Worm (Caenorhabditis elegans) whole organism, early embryonic: ENCODE data around the gene C10C5.3.

Source experiments
- B0310.2 ChIP-seq: sonication (generic microtip); optimal IDR thresholded peaks from 2 replicates; lab custom pipeline; 2016; ENCODE audit warnings: mild to moderate bottlenecking, missing genetic modification characterization, missing compliant biosample characterization
- F13C5.2 ChIP-seq: sonication (generic microtip); optimal IDR thresholded peaks from 2 replicates; lab custom pipeline; 2017; ENCODE audit warnings: mild to moderate bottlenecking, missing genetic modification characterization, inconsistent platforms, missing compliant biosample characterization
- aly-1 ChIP-seq: sonication (generic microtip); optimal IDR thresholded peaks from 2 replicates; lab custom pipeline; 2016; ENCODE audit warnings: missing genetic modification characterization, missing compliant biosample characterization
- ama-1 ChIP-seq: fragments of 150-350 bp; optimal IDR thresholded peaks from 2 replicates; lab custom pipeline; 2014
- ceh-13 ChIP-seq: fragments of 200-800 bp; sonication (Bioruptor generic); optimal IDR thresholded peaks from 2 replicates; lab custom pipeline; 2018; ENCODE audit warnings: mild to moderate bottlenecking, missing genetic modification characterization, missing compliant biosample characterization
- ceh-36 ChIP-seq: sonication (generic microtip); optimal IDR thresholded peaks from 2 replicates; lab custom pipeline; 2016; ENCODE audit warnings: missing genetic modification characterization, inconsistent platforms, missing compliant biosample characterization
- ets-7 ChIP-seq: sonication (generic microtip); optimal IDR thresholded peaks from 2 replicates; lab custom pipeline; 2016; ENCODE audit warnings: missing genotype, missing genetic modification characterization, missing compliant biosample characterization
- flt-1 ChIP-seq: fragments of 200-800 bp; sonication (Bioruptor generic); IDR thresholded peaks from 2 replicates; pipeline ENCODE4 v1.3.6; 2022; ENCODE audit warnings: missing genetic modification characterization, missing compliant biosample characterization
- hmbx-1 ChIP-seq: sonication (generic microtip); optimal IDR thresholded peaks from 2 replicates; lab custom pipeline; 2016; ENCODE audit warnings: mild to moderate bottlenecking, missing genetic modification characterization, missing compliant biosample characterization
- hmg-4 ChIP-seq: fragments of 200-800 bp; sonication (Bioruptor generic); optimal IDR thresholded peaks from 2 replicates; lab custom pipeline; 2018; ENCODE audit warnings: mild to moderate bottlenecking, missing genetic modification characterization, missing compliant biosample characterization
- hnd-1 ChIP-seq: sonication (generic microtip); optimal IDR thresholded peaks from 2 replicates; lab custom pipeline; 2016; ENCODE audit warnings: missing genetic modification characterization, missing compliant biosample characterization
- pes-1 ChIP-seq: fragments of 200-800 bp; sonication (Bioruptor generic); IDR thresholded peaks from 2 replicates; pipeline ENCODE4 v1.3.6; 2022; ENCODE audit warnings: missing genetic modification reagents, missing genetic modification characterization, missing compliant biosample characterization
- scrt-1 ChIP-seq: fragments of 200-800 bp; sonication (Bioruptor generic); IDR thresholded peaks from 2 replicates; pipeline ENCODE4 v1.3.6; 2022; ENCODE audit warnings: missing genetic modification characterization, missing compliant biosample characterization
- sea-1 ChIP-seq: fragments of 200-800 bp; sonication (Bioruptor generic); conservative IDR thresholded peaks from 2 replicates; pipeline ENCODE4 v1.3.6; 2022; ENCODE audit warnings: missing genetic modification characterization, missing compliant biosample characterization
- tbx-11 ChIP-seq: fragments of 200-800 bp; sonication (Bioruptor generic); IDR thresholded peaks from 2 replicates; pipeline ENCODE4 v1.3.6; 2022; ENCODE audit warnings: missing genetic modification characterization, missing compliant biosample characterization
- tbx-37 ChIP-seq: fragments of 200-800 bp; sonication (Bioruptor generic); conservative IDR thresholded peaks from 2 replicates; pipeline ENCODE4 v1.3.6; 2022; ENCODE audit warnings: missing genetic modification reagents, missing genetic modification characterization, missing compliant biosample characterization
- tra-4 ChIP-seq: sonication (generic microtip); optimal IDR thresholded peaks from 2 replicates; lab custom pipeline; 2017; ENCODE audit warnings: missing genetic modification characterization, missing compliant biosample characterization

Gene C10C5.3

ce11 chrIV:9374529-9374928 is at the start of gene C10C5.3:
Gene C10C5.3 (plus strand): TSS chrIV:9374829.
- TF ChIP-seq flt-1 (GFP tag; lab: Robert Waterston, UW), result no peak
- no peak for TF ChIP-seq hmbx-1 (tag; lab: Kevin White, UChicago)
- TF ChIP-seq aly-1 (tag; lab: Kevin White, UChicago), result no peak
- no peak for TF ChIP-seq tbx-37 (GFP tag; lab: Robert Waterston, UW)
- TF ChIP-seq ceh-13 (GFP tag; lab: Kevin White, UChicago), result no peak
- TF ChIP-seq F13C5.2 (tag; lab: Kevin White, UChicago), result no peak
- no peak for TF ChIP-seq B0310.2 (tag; lab: Kevin White, UChicago)

ce11 chrIV:9327706-9328105 is 46.9 kb upstream of the C10C5.3 start, which contains the start of gene clec-183:
Gene clec-183 (plus strand): TSS chrIV:9328006.
- TF ChIP-seq ceh-36, result no peak

ce11 chrIV:9330755-9331154 is 43.9 kb upstream of the C10C5.3 start, which contains the start of gene nspg-7.1:
Gene nspg-7.1 (minus strand): TSS chrIV:9330855.
- TF ChIP-seq ama-1 (lab: Kevin White, UChicago) (no peak), ceh-36 (no peak), ets-7 (tag; lab: Kevin White, UChicago) (no peak), aly-1 (tag; lab: Kevin White, UChicago) (no peak), ceh-13 (GFP tag; lab: Kevin White, UChicago) (no peak), B0310.2 (tag; lab: Kevin White, UChicago) (no peak), hmbx-1 (tag; lab: Kevin White, UChicago) (no peak), tbx-37 (GFP tag; lab: Robert Waterston, UW) (no peak), tbx-11 (GFP tag; lab: Robert Waterston, UW) (no peak), scrt-1 (no peak), tra-4 (tag; lab: Kevin White, UChicago) (no peak), pes-1 (GFP tag; lab: Robert Waterston, UW) (no peak), sea-1 (no peak), hmg-4 (no peak), F13C5.2 (tag; lab: Kevin White, UChicago) (no peak), flt-1 (GFP tag; lab: Robert Waterston, UW) (no peak), hnd-1 (tag; lab: Kevin White, UChicago) (no peak)

ce11 chrIV:9333007-9333406 is 41.6 kb upstream of the C10C5.3 start:
- TF ChIP-seq ceh-13 (GFP tag; lab: Kevin White, UChicago) (no peak), hmg-4 (no peak), ceh-36 (no peak), aly-1 (tag; lab: Kevin White, UChicago) (no peak), ama-1 (lab: Kevin White, UChicago) (no peak), B0310.2 (tag; lab: Kevin White, UChicago) (no peak), pes-1 (GFP tag; lab: Robert Waterston, UW) (no peak), tbx-11 (GFP tag; lab: Robert Waterston, UW) (no peak), flt-1 (GFP tag; lab: Robert Waterston, UW) (no peak)

- TF ChIP-seq B0310.2 (tag; lab: Kevin White, UChicago), result no peak
- no peak for TF ChIP-seq hmbx-1 (tag; lab: Kevin White, UChicago)
- TF ChIP-seq ceh-36, result no peak
- TF ChIP-seq ets-7 (tag; lab: Kevin White, UChicago), result no peak
- no peak for TF ChIP-seq tbx-11 (GFP tag; lab: Robert Waterston, UW)
- no peak for TF ChIP-seq sea-1
- no peak for TF ChIP-seq ama-1 (lab: Kevin White, UChicago)
These were observed 38.9 kb upstream of the C10C5.3 start, which contains the start of the genes coa-4 and T20D3.14 for ce11 chrIV:9335552-9336251. Gene coa-4 (minus strand): TSS chrIV:9335602. Gene T20D3.14 (minus strand): TSS chrIV:9335909.

- TF ChIP-seq hnd-1 (tag; lab: Kevin White, UChicago), result no peak
- TF ChIP-seq sea-1, result no peak
- TF ChIP-seq F13C5.2 (tag; lab: Kevin White, UChicago), result no peak
- no peak for TF ChIP-seq hmbx-1 (tag; lab: Kevin White, UChicago)
- TF ChIP-seq pes-1 (GFP tag; lab: Robert Waterston, UW), result no peak
- no peak for TF ChIP-seq aly-1 (tag; lab: Kevin White, UChicago)
- TF ChIP-seq tra-4 (tag; lab: Kevin White, UChicago), result no peak
- no peak for TF ChIP-seq scrt-1
- no peak for TF ChIP-seq ets-7 (tag; lab: Kevin White, UChicago)
- TF ChIP-seq B0310.2 (tag; lab: Kevin White, UChicago), result no peak
- TF ChIP-seq hmg-4, result no peak
- no peak for TF ChIP-seq tbx-11 (GFP tag; lab: Robert Waterston, UW)
- no peak for TF ChIP-seq ama-1 (lab: Kevin White, UChicago)
- TF ChIP-seq flt-1 (GFP tag; lab: Robert Waterston, UW), result no peak
- TF ChIP-seq ceh-36, result no peak
- no peak for TF ChIP-seq ceh-13 (GFP tag; lab: Kevin White, UChicago)
- no peak for TF ChIP-seq tbx-37 (GFP tag; lab: Robert Waterston, UW)
These were observed 38.0 kb upstream of the C10C5.3 start, which contains the start of gene T20D3.5 for ce11 chrIV:9336538-9337090. Gene T20D3.5 (plus strand): TSS chrIV:9337040.

- TF ChIP-seq pes-1 (GFP tag; lab: Robert Waterston, UW) (no peak), tbx-37 (GFP tag; lab: Robert Waterston, UW) (no peak), hmg-4 (no peak), ets-7 (tag; lab: Kevin White, UChicago) (no peak), flt-1 (GFP tag; lab: Robert Waterston, UW) (no peak), hnd-1 (tag; lab: Kevin White, UChicago) (no peak), scrt-1 (no peak), sea-1 (no peak)
These were observed 35.4 kb upstream of the C10C5.3 start, which contains the start of gene T20D3.6 for ce11 chrIV:9339205-9339604. Gene T20D3.6 (minus strand): TSS chrIV:9339305.
